Worm (Caenorhabditis elegans) whole organism, early embryonic: ENCODE results near the gene F35C11.2.

Source experiments
- B0310.2 ChIP-seq: sonication (generic microtip); optimal IDR thresholded peaks from 2 replicates; lab custom pipeline; 2016; ENCODE audit warnings: mild to moderate bottlenecking, missing genetic modification characterization, missing compliant biosample characterization
- ama-1 ChIP-seq: fragments of 150-350 bp; optimal IDR thresholded peaks from 2 replicates; lab custom pipeline; 2014

DNA sequence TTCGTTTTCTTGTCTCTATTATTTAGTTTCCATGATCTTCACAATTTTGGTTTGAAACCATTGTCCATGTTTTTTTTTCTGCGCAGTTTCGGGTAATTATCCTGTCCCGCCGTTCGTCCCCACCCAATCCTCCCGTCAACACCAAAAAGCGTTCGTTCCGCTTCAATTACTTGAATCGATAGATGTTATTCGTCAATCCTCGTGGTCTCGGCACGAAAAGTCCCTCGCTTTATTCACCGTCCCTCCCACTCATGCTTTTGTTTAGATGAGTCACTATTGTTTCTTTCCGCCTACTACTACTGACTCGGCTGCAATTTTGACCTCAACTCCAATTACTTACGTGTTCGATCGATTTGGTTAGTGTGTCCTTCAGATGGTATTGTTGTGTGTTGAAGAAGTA lies 25.2 kb downstream of the F35C11.2 start:
- no peak for TF ChIP-seq ama-1 (lab: Kevin White, UChicago)
- no peak for TF ChIP-seq B0310.2
